Worm (Caenorhabditis elegans): ENCODE data around the gene F25E5.8.

The F25E5.8 gene

ce11 chrV:7435376-7436204 lies at the start of gene F25E5.8, which contains the start of gene ddo-2:
F25E5.8 (plus strand) TSS chrV:7435930.
ddo-2 (minus strand) TSS chrV:7435705.
- TF ChIP-seq flt-1 (GFP tag; IDR thresholded peaks at IDR 0.05), result no peak
- no peak for TF ChIP-seq T22C8.4 (GFP tag; IDR thresholded peaks at IDR 0.05)
- TF ChIP-seq tab-1 (GFP tag; IDR thresholded peaks at IDR 0.05), result no peak
- TF ChIP-seq klf-2 (GFP tag; conservative IDR thresholded peaks at IDR 0.05), result no peak
- TF ChIP-seq med-1 (GFP tag; optimal IDR thresholded peaks at IDR 0.05; ENCODE audit: insufficient read depth), result no peak
- no peak for TF ChIP-seq ztf-23 (GFP tag; IDR thresholded peaks at IDR 0.05)
- TF ChIP-seq ref-1 (GFP tag; conservative IDR thresholded peaks at IDR 0.05), result no peak
- no peak for TF ChIP-seq ztf-29 (GFP tag; IDR thresholded peaks at IDR 0.05)
- no peak for TF ChIP-seq cog-1 (tag; optimal IDR thresholded peaks at IDR 0.05)

ce11 chrV:7386052-7386573 lies 49.6 kb upstream of the F25E5.8 start, which contains the start of gene srp-6:
srp-6 (minus strand) TSS chrV:7386102.
- TF ChIP-seq cog-1 (tag; optimal IDR thresholded peaks at IDR 0.05) (no peak), flt-1 (GFP tag; IDR thresholded peaks at IDR 0.05) (no peak), klf-2 (GFP tag; conservative IDR thresholded peaks at IDR 0.05) (no peak), ztf-23 (GFP tag; IDR thresholded peaks at IDR 0.05) (no peak), tab-1 (GFP tag; IDR thresholded peaks at IDR 0.05) (no peak), ztf-29 (GFP tag; IDR thresholded peaks at IDR 0.05) (no peak), T22C8.4 (GFP tag; IDR thresholded peaks at IDR 0.05) (no peak), ref-1 (GFP tag; conservative IDR thresholded peaks at IDR 0.05) (no peak), med-1 (GFP tag; optimal IDR thresholded peaks at IDR 0.05; ENCODE audit: insufficient read depth) (no peak)

ce11 chrV:7387755-7388154 lies 48.0 kb upstream of the F25E5.8 start, which contains the start of gene C02H6.3:
C02H6.3 (minus strand) TSS chrV:7387855.
- TF ChIP-seq T22C8.4 (GFP tag; IDR thresholded peaks at IDR 0.05) (no peak), cog-1 (tag; optimal IDR thresholded peaks at IDR 0.05) (no peak), ztf-29 (GFP tag; IDR thresholded peaks at IDR 0.05) (no peak), ztf-23 (GFP tag; IDR thresholded peaks at IDR 0.05) (no peak), ref-1 (GFP tag; conservative IDR thresholded peaks at IDR 0.05) (no peak), klf-2 (GFP tag; conservative IDR thresholded peaks at IDR 0.05) (no peak), flt-1 (GFP tag; IDR thresholded peaks at IDR 0.05) (no peak), tab-1 (GFP tag; IDR thresholded peaks at IDR 0.05) (no peak), med-1 (GFP tag; optimal IDR thresholded peaks at IDR 0.05; ENCODE audit: insufficient read depth) (no peak)

- TF ChIP-seq ztf-29 (GFP tag; IDR thresholded peaks at IDR 0.05) (no peak), med-1 (GFP tag; optimal IDR thresholded peaks at IDR 0.05; ENCODE audit: insufficient read depth) (no peak), ref-1 (GFP tag; conservative IDR thresholded peaks at IDR 0.05) (no peak), cog-1 (tag; optimal IDR thresholded peaks at IDR 0.05) (no peak)
Measured at ce11 chrV:7389771-7390170, 46.0 kb upstream of the F25E5.8 start, which contains the start of gene C02H6.1. C02H6.1 (minus strand) TSS chrV:7389871.

- TF ChIP-seq ztf-29 (GFP tag; IDR thresholded peaks at IDR 0.05) (no peak), tab-1 (GFP tag; IDR thresholded peaks at IDR 0.05) (no peak)
Measured at ce11 chrV:7391933-7392332, 43.8 kb upstream of the F25E5.8 start, which contains the start of gene fbxa-105. fbxa-105 (minus strand) TSS chrV:7392029.

- TF ChIP-seq cog-1 (tag; optimal IDR thresholded peaks at IDR 0.05), result no peak
- TF ChIP-seq ztf-23 (GFP tag; IDR thresholded peaks at IDR 0.05), result no peak
- TF ChIP-seq flt-1 (GFP tag; IDR thresholded peaks at IDR 0.05), result no peak
- TF ChIP-seq tab-1 (GFP tag; IDR thresholded peaks at IDR 0.05), result no peak
Measured at ce11 chrV:7395359-7395758, 40.4 kb upstream of the F25E5.8 start, which contains the start of gene srx-9. srx-9 (minus strand) TSS chrV:7395459.

- no peak for TF ChIP-seq cog-1 (tag; optimal IDR thresholded peaks at IDR 0.05)
- TF ChIP-seq med-1 (GFP tag; optimal IDR thresholded peaks at IDR 0.05; ENCODE audit: insufficient read depth), result no peak
- TF ChIP-seq tab-1 (GFP tag; IDR thresholded peaks at IDR 0.05), result no peak
- no peak for TF ChIP-seq ztf-23 (GFP tag; IDR thresholded peaks at IDR 0.05)
- no peak for TF ChIP-seq ztf-29 (GFP tag; IDR thresholded peaks at IDR 0.05)
- TF ChIP-seq klf-2 (GFP tag; conservative IDR thresholded peaks at IDR 0.05), result no peak
- TF ChIP-seq T22C8.4 (GFP tag; IDR thresholded peaks at IDR 0.05), result no peak
- TF ChIP-seq ref-1 (GFP tag; conservative IDR thresholded peaks at IDR 0.05), result no peak
- no peak for TF ChIP-seq flt-1 (GFP tag; IDR thresholded peaks at IDR 0.05)
Measured at ce11 chrV:7399202-7399601, 36.5 kb upstream of the F25E5.8 start, which contains the start of gene gst-41. gst-41 (minus strand) TSS chrV:7399302.

- no peak for TF ChIP-seq klf-2 (GFP tag; conservative IDR thresholded peaks at IDR 0.05)
- no peak for TF ChIP-seq T22C8.4 (GFP tag; IDR thresholded peaks at IDR 0.05)
- no peak for TF ChIP-seq flt-1 (GFP tag; IDR thresholded peaks at IDR 0.05)
- no peak for TF ChIP-seq ztf-23 (GFP tag; IDR thresholded peaks at IDR 0.05)
- no peak for TF ChIP-seq ref-1 (GFP tag; conservative IDR thresholded peaks at IDR 0.05)
- TF ChIP-seq med-1 (GFP tag; optimal IDR thresholded peaks at IDR 0.05; ENCODE audit: insufficient read depth), result no peak
- TF ChIP-seq ztf-29 (GFP tag; IDR thresholded peaks at IDR 0.05), result no peak
- TF ChIP-seq cog-1 (tag; optimal IDR thresholded peaks at IDR 0.05), result no peak
- TF ChIP-seq tab-1 (GFP tag; IDR thresholded peaks at IDR 0.05), result no peak
Measured at ce11 chrV:7400095-7400494, 35.6 kb upstream of the F25E5.8 start, which contains the start of gene cnc-9. cnc-9 (minus strand) TSS chrV:7400195.

- TF ChIP-seq tab-1 (GFP tag; IDR thresholded peaks at IDR 0.05) (no peak), cog-1 (tag; optimal IDR thresholded peaks at IDR 0.05) (no peak), klf-2 (GFP tag; conservative IDR thresholded peaks at IDR 0.05) (no peak), T22C8.4 (GFP tag; IDR thresholded peaks at IDR 0.05) (no peak), med-1 (GFP tag; optimal IDR thresholded peaks at IDR 0.05; ENCODE audit: insufficient read depth) (no peak), flt-1 (GFP tag; IDR thresholded peaks at IDR 0.05) (no peak), ref-1 (GFP tag; conservative IDR thresholded peaks at IDR 0.05) (no peak)
Measured at ce11 chrV:7400588-7400987, 35.1 kb upstream of the F25E5.8 start, which contains the start of gene srx-60. srx-60 (plus strand) TSS chrV:7400888.

Data from whole organism, midembryonic.